Fruit fly (Drosophila melanogaster) whole organism, prepupa: Measurements from ENCODE around the gene melt.

Source experiments
- CG10669 ChIP-seq: fragments of 200-800 bp; sonication (Bioruptor generic); optimal IDR thresholded peaks from 3 replicates; lab custom pipeline; 2018; ENCODE audit warnings: missing biosample characterization, mild to moderate bottlenecking, missing genetic modification characterization, moderate library complexity
- CG16779 ChIP-seq: fragments of 200-800 bp; sonication (Bioruptor generic); optimal IDR thresholded peaks from 3 replicates; lab custom pipeline; 2017; ENCODE audit warnings: missing biosample characterization, mild to moderate bottlenecking, missing genetic modification characterization
- CG31627 ChIP-seq: fragments of 200-800 bp; sonication (Bioruptor generic); optimal IDR thresholded peaks from 3 replicates; lab custom pipeline; 2016; ENCODE audit warnings: missing biosample characterization, missing genetic modification characterization
- CG34406 ChIP-seq: fragments of 200-800 bp; sonication (Bioruptor generic); optimal IDR thresholded peaks from 3 replicates; lab custom pipeline; 2016; ENCODE audit warnings: missing biosample characterization, missing genetic modification characterization
- CG3919 ChIP-seq: fragments of 200-800 bp; sonication (Bioruptor generic); optimal IDR thresholded peaks from 3 replicates; lab custom pipeline; 2016; ENCODE audit warnings: missing biosample characterization, missing genetic modification characterization
- CG6163 ChIP-seq: fragments of 200-800 bp; sonication (Bioruptor generic); IDR thresholded peaks from 3 replicates; pipeline ENCODE4 v1.3.6; 2022; ENCODE audit warnings: missing biosample characterization, missing genetic modification characterization
- CG6808 ChIP-seq: fragments of 200-800 bp; sonication (Bioruptor generic); optimal IDR thresholded peaks from 3 replicates; lab custom pipeline; 2017; ENCODE audit warnings: missing biosample characterization, missing genetic modification characterization, mild to moderate bottlenecking, moderate library complexity, missing genetic modification reagents
- Eip75B ChIP-seq: fragments of 200-800 bp; sonication (Bioruptor generic); optimal IDR thresholded peaks from 3 replicates; lab custom pipeline; 2016; ENCODE audit warnings: missing biosample characterization, missing genetic modification characterization
- Eip93F ChIP-seq: fragments of 200-800 bp; sonication (Bioruptor generic); optimal IDR thresholded peaks from 2 replicates; lab custom pipeline; 2016; ENCODE audit warnings: missing biosample characterization, mild to moderate bottlenecking, missing genetic modification characterization
- Gug ChIP-seq: fragments of 200-800 bp; sonication (Bioruptor generic); IDR thresholded peaks from 2 replicates; pipeline ENCODE4 v1.3.6; 2022; ENCODE audit warnings: missing biosample characterization, missing genetic modification characterization
- OdsH ChIP-seq: fragments of 200-800 bp; sonication (Bioruptor generic); optimal IDR thresholded peaks from 3 replicates; lab custom pipeline; 2016; ENCODE audit warnings: missing biosample characterization, missing genetic modification characterization
- dsx ChIP-seq: fragments of 200-800 bp; optimal IDR thresholded peaks from 3 replicates; lab custom pipeline; 2019; ENCODE audit warnings: missing biosample characterization, mild to moderate bottlenecking, missing genetic modification characterization, moderate library complexity; ENCODE audit not compliant: poor library complexity, severe bottlenecking
- esn ChIP-seq: fragments of 200-800 bp; sonication (Bioruptor generic); optimal IDR thresholded peaks from 2 replicates; lab custom pipeline; 2016; ENCODE audit warnings: missing biosample characterization, mild to moderate bottlenecking, missing genetic modification characterization, moderate library complexity

DNA sequence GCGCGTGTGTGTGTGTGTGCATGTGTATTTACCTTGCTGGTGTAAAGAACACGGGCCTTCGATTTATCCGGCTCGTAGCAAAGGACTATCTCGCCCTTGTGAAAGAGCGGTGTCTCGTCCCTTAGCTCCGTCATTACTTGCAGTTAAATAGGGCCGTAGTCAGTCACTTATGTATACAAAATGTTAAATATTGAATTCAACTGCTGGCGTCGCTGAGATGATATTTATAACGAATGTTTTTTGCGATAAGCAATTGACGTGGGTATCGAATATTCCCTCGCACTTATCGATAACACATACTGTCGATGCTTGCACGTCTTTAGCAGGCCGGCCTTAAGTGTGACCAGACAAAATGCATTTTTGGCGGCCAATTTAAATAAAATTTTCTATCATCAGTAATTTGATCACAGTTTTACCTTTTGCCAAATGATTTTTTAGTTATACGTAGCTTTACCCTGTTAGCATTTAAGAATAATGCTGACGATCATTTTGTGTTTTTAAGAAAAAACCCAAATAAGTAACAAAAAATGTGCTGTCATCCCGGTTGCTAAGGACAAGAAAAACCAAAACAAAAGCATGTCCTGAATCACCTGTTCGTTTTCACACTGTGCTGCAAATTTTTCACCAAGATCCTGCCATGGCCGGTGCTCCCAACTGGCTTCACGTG is 8.9 kb upstream of the melt start, which contains the start of the genes msl-3 and BBS1:
- TF ChIP-seq CG3919 (no peak), dsx (GFP tag; lab: Kevin White, UChicago) (no peak), CG6808 (no peak), Eip93F (no peak), Gug (GFP tag; lab: Robert Waterston, UW) (no peak), Eip75B (GFP tag; lab: Kevin White, UChicago) (no peak), CG31627 (GFP tag; lab: Kevin White, UChicago) (no peak), CG34406 (no peak), esn (GFP tag; lab: Kevin White, UChicago) (no peak), CG6163 (GFP tag; lab: Robert Waterston, UW) (no peak), CG16779 (tag; lab: Kevin White, UChicago) (no peak), OdsH (GFP tag; lab: Kevin White, UChicago) (no peak), CG10669 (GFP tag; lab: Kevin White, UChicago) (no peak)
